Worm (Caenorhabditis elegans): ENCODE results near the gene C34B4.2.

The C34B4.2 gene

ce11 chrV:13085917-13086552, 3.2 kb downstream of the C34B4.2 start (continued):
- TF ChIP-seq hlh-30 (tag; optimal IDR thresholded peaks at IDR 0.05; ENCODE audit: insufficient read depth) (peak; percentile 71), mes-2 (tag; optimal IDR thresholded peaks at IDR 0.05; ENCODE audit: poor library complexity, severe bottlenecking) (peak; percentile 50), spr-3 (GFP tag; optimal IDR thresholded peaks at IDR 0.05) (no peak), ctbp-1 (GFP tag; IDR thresholded peaks at IDR 0.05) (peak; percentile 77), mdl-1 (tag; optimal IDR thresholded peaks at IDR 0.05) (peak; percentile 7 to 59), Y75B8A.6 (GFP tag; IDR thresholded peaks at IDR 0.05) (no peak), zfp-2 (tag; optimal IDR thresholded peaks at IDR 0.05) (no peak), mep-1 (tag; optimal IDR thresholded peaks at IDR 0.05) (peak; percentile 89), hif-1 (tag; optimal IDR thresholded peaks at IDR 0.05) (peak in 1 of 2 experiments; percentile 90), dpl-1 (GFP tag; optimal IDR thresholded peaks at IDR 0.05) (peak; percentile 28), mdt-29 (GFP tag; IDR thresholded peaks at IDR 0.05) (0 out of 2 replicates have a peak, but pooled peaks have one; percentile 24), aly-2 (tag; optimal IDR thresholded peaks at IDR 0.05) (no peak), F44E2.7 (GFP tag; IDR thresholded peaks at IDR 0.05) (no peak), dmd-8 (GFP tag; IDR thresholded peaks at IDR 0.05) (no peak), nhr-77 (tag; optimal IDR thresholded peaks at IDR 0.05) (peak; percentile 59), hmg-1.1 (GFP tag; IDR thresholded peaks at IDR 0.05) (peak; percentile 73), fos-1 (tag; optimal IDR thresholded peaks at IDR 0.05) (no peak), lin-13 (GFP tag; optimal IDR thresholded peaks at IDR 0.05) (no peak), daf-8 (GFP tag; IDR thresholded peaks at IDR 0.05) (no peak), Y5F2A.4 (GFP tag; optimal IDR thresholded peaks at IDR 0.05) (no peak), dmd-9 (GFP tag; IDR thresholded peaks at IDR 0.05) (no peak), lin-15B (tag; optimal IDR thresholded peaks at IDR 0.05) (no peak), cey-2 (tag; optimal IDR thresholded peaks at IDR 0.05; ENCODE audit: borderline replicate concordance, insufficient read depth) (no peak), jun-1 (tag; optimal IDR thresholded peaks at IDR 0.05) (no peak), lim-7 (GFP tag; IDR thresholded peaks at IDR 0.05) (peak; percentile 44; the same call in 1 of the 2 replicates), lin-38 (GFP tag; IDR thresholded peaks at IDR 0.05) (peak; percentile 64), F37D6.2 (tag; optimal IDR thresholded peaks at IDR 0.05) (peak; percentile 20), zip-11 (GFP tag; IDR thresholded peaks at IDR 0.05) (no peak), zip-2 (tag; optimal IDR thresholded peaks at IDR 0.05) (no peak), skn-1 (tag; optimal IDR thresholded peaks at IDR 0.05) (no peak), lin-1 (GFP tag; IDR thresholded peaks at IDR 0.05) (peak; percentile 70; the same call in 1 of the 2 replicates), T26A8.4 (GFP tag; IDR thresholded peaks at IDR 0.05) (peak; percentile 70; the same call in 1 of the 2 replicates), madf-5 (GFP tag; IDR thresholded peaks at IDR 0.05) (no peak), snpc-1.2 (GFP tag; IDR thresholded peaks at IDR 0.05) (peak; percentile 40; the same call in 1 of the 2 replicates), nhr-76 (tag; optimal IDR thresholded peaks at IDR 0.05) (no peak), ceh-62 (tag; optimal IDR thresholded peaks at IDR 0.05) (no peak), ceh-44 (GFP tag; IDR thresholded peaks at IDR 0.05) (no peak), nhr-111 (GFP tag; optimal IDR thresholded peaks at IDR 0.05) (no peak), daf-16 (GFP tag; optimal IDR thresholded peaks at IDR 0.05) (peak in 1 of 2 experiments; percentile 77), daf-16 (tag; optimal IDR thresholded peaks at IDR 0.05) (peak; percentile 58), aha-1 (tag) (peak; percentile 94), R02D3.7 (tag; optimal IDR thresholded peaks at IDR 0.05) (no peak), nhr-42 (GFP tag; IDR thresholded peaks at IDR 0.05) (no peak), pha-4 (GFP tag; IDR thresholded peaks at IDR 0.05) (peak; percentile 47; the same call in 1 of the 2 replicates), pha-4 (tag; optimal IDR thresholded peaks at IDR 0.05) (no peak), F49E8.2 (tag; optimal IDR thresholded peaks at IDR 0.05; ENCODE audit: borderline replicate concordance) (no peak), zag-1 (tag; optimal IDR thresholded peaks at IDR 0.05) (no peak), mxl-2 (GFP tag; conservative IDR thresholded peaks at IDR 0.05) (no peak), saeg-2 (GFP tag; IDR thresholded peaks at IDR 0.05) (peak; percentile 85), lir-3 (tag; optimal IDR thresholded peaks at IDR 0.05) (no peak)

Measured in whole organism, L4 larva.